Fruit fly (Drosophila melanogaster) whole organism, embryonic: ENCODE measurements around the gene CG8673.
A peak's percentile ranks its signal among the peaks of the same experiment; 100 is the strongest.

Experiments
- Antp ChIP-seq: fragments of 200-800 bp; sonication (Bioruptor generic); optimal IDR thresholded peaks from 3 replicates; lab custom pipeline; 2016; ENCODE audit warnings: missing biosample characterization, missing genetic modification characterization
- CG11247 ChIP-seq: fragments of 200-800 bp; sonication (Bioruptor generic); IDR thresholded peaks from 2 replicates; pipeline ENCODE4 v1.3.6; 2022; ENCODE audit warnings: missing biosample characterization, missing genetic modification characterization
- CG12391 ChIP-seq: fragments of 200-800 bp; sonication (Bioruptor generic); optimal IDR thresholded peaks from 3 replicates; lab custom pipeline; 2018; ENCODE audit warnings: missing biosample characterization, mild to moderate bottlenecking, missing genetic modification characterization, moderate library complexity
- CG14050 ChIP-seq: fragments of 200-800 bp; sonication (Bioruptor generic); IDR thresholded peaks from 3 replicates; pipeline ENCODE4 v1.3.6; 2022; ENCODE audit warnings: missing biosample characterization, missing genetic modification characterization
- CG1602 ChIP-seq: fragments of 200-800 bp; sonication (Bioruptor generic); optimal IDR thresholded peaks from 3 replicates; lab custom pipeline; 2016; ENCODE audit warnings: missing biosample characterization, missing genetic modification characterization
- CG17568 ChIP-seq: fragments of 200-800 bp; sonication (Bioruptor generic); optimal IDR thresholded peaks from 2 replicates; lab custom pipeline; 2018; ENCODE audit warnings: missing biosample characterization, mild to moderate bottlenecking, missing genetic modification characterization, moderate library complexity
- CG1832 ChIP-seq: fragments of 200-800 bp; sonication (Bioruptor generic); optimal IDR thresholded peaks from 2 replicates; lab custom pipeline; 2017; ENCODE audit warnings: missing biosample characterization, mild to moderate bottlenecking, missing genetic modification characterization, inconsistent platforms
- CG2202 ChIP-seq: fragments of 200-800 bp; sonication (Bioruptor generic); optimal IDR thresholded peaks from 2 replicates; lab custom pipeline; 2018; ENCODE audit warnings: missing biosample characterization, mild to moderate bottlenecking, missing genetic modification characterization
- CG30431 ChIP-seq: fragments of 200-800 bp; sonication (Bioruptor generic); optimal IDR thresholded peaks from 2 replicates; lab custom pipeline; 2017; ENCODE audit warnings: missing biosample characterization, missing genetic modification characterization
- CG31365 ChIP-seq: fragments of 200-800 bp; sonication (Bioruptor generic); optimal IDR thresholded peaks from 2 replicates; lab custom pipeline; 2018; ENCODE audit warnings: missing biosample characterization, mild to moderate bottlenecking, missing genetic modification characterization
- CG3281 ChIP-seq: fragments of 200-800 bp; sonication (Bioruptor generic); optimal IDR thresholded peaks from 3 replicates; lab custom pipeline; 2017; ENCODE audit warnings: missing biosample characterization, mild to moderate bottlenecking, missing genetic modification characterization
- CG4282 ChIP-seq: fragments of 200-800 bp; sonication (Bioruptor generic); optimal IDR thresholded peaks from 2 replicates; lab custom pipeline; 2016; ENCODE audit warnings: missing biosample characterization, missing genetic modification characterization
- CG4404 ChIP-seq: fragments of 200-800 bp; sonication (Bioruptor generic); IDR thresholded peaks from 2 replicates; pipeline ENCODE4 v1.3.6; 2022; ENCODE audit warnings: missing biosample characterization, missing genetic modification characterization
- CG6765 ChIP-seq: fragments of 200-800 bp; sonication (Bioruptor generic); optimal IDR thresholded peaks from 3 replicates; lab custom pipeline; 2017; ENCODE audit warnings: missing biosample characterization, mild to moderate bottlenecking, missing genetic modification characterization
- CG6854 ChIP-seq: fragments of 200-800 bp; sonication (Bioruptor generic); optimal IDR thresholded peaks from 3 replicates; lab custom pipeline; 2017; ENCODE audit warnings: missing biosample characterization, mild to moderate bottlenecking, missing genetic modification characterization
- CG8290 ChIP-seq, 3 experiments: fragments of 200-800 bp; sonication (Bioruptor generic); optimal IDR thresholded peaks; 2 replicates each; lab custom pipeline; 2016 to 2019; ENCODE audit warnings: missing biosample characterization in 3 of 3, missing genetic modification characterization in 3 of 3, mild to moderate bottlenecking in 2 of 3, moderate library complexity in 1 of 3
- CG9215 ChIP-seq: fragments of 200-800 bp; sonication (Bioruptor generic); IDR thresholded peaks from 2 replicates; pipeline ENCODE4 v1.3.6; 2022; ENCODE audit warnings: missing biosample characterization, missing genetic modification characterization
- CG9797 ChIP-seq: fragments of 200-800 bp; sonication (Bioruptor generic); optimal IDR thresholded peaks from 3 replicates; lab custom pipeline; 2018; ENCODE audit warnings: missing biosample characterization, mild to moderate bottlenecking, missing genetic modification characterization
- Camta ChIP-seq: fragments of 200-800 bp; sonication (Bioruptor generic); optimal IDR thresholded peaks from 2 replicates; lab custom pipeline; 2016; ENCODE audit warnings: missing biosample characterization, missing genetic modification characterization
- CkIIα-i1 ChIP-seq: fragments of 200-800 bp; sonication (Bioruptor generic); IDR thresholded peaks from 2 replicates; pipeline ENCODE4 v1.3.6; 2022; ENCODE audit warnings: missing biosample characterization, missing genetic modification characterization
- D19A ChIP-seq: fragments of 200-800 bp; optimal IDR thresholded peaks from 3 replicates; lab custom pipeline; 2019; ENCODE audit warnings: missing biosample characterization, mild to moderate bottlenecking, missing genetic modification characterization, moderate library complexity
- D19B ChIP-seq: fragments of 200-800 bp; sonication (Bioruptor generic); optimal IDR thresholded peaks from 2 replicates; lab custom pipeline; 2017; ENCODE audit warnings: missing biosample characterization, mild to moderate bottlenecking, missing genetic modification characterization
- Doc2 ChIP-seq: fragments of 200-800 bp; sonication (Bioruptor generic); IDR thresholded peaks from 2 replicates; pipeline ENCODE4 v1.3.6; 2022; ENCODE audit warnings: missing biosample characterization, missing genetic modification characterization
- Doc3 ChIP-seq: fragments of 200-800 bp; sonication (Bioruptor generic); IDR thresholded peaks from 3 replicates; pipeline ENCODE4 v1.3.6; 2022; ENCODE audit warnings: missing biosample characterization, missing genetic modification characterization; ENCODE audit not compliant: partially characterized antibody
- ERR ChIP-seq: fragments of 200-800 bp; sonication (Bioruptor generic); optimal IDR thresholded peaks from 2 replicates; lab custom pipeline; 2016; ENCODE audit warnings: missing biosample characterization, missing genetic modification characterization
- MESR4 ChIP-seq: fragments of 200-800 bp; sonication (Bioruptor generic); optimal IDR thresholded peaks from 2 replicates; lab custom pipeline; 2018; ENCODE audit warnings: missing biosample characterization, mild to moderate bottlenecking, missing genetic modification characterization, moderate library complexity
- Mes4 ChIP-seq: fragments of 200-800 bp; sonication (Bioruptor generic); optimal IDR thresholded peaks from 2 replicates; lab custom pipeline; 2016; ENCODE audit warnings: missing biosample characterization, missing genetic modification characterization
- Optix ChIP-seq: fragments of 200-800 bp; sonication (Bioruptor generic); IDR thresholded peaks from 3 replicates; pipeline ENCODE4 v1.3.6; 2022; ENCODE audit warnings: missing biosample characterization, missing genetic modification characterization
- Sry-δ ChIP-seq: fragments of 200-800 bp; sonication (Bioruptor generic); optimal IDR thresholded peaks from 2 replicates; lab custom pipeline; 2016; ENCODE audit warnings: missing biosample characterization, missing genetic modification characterization
- Ssrp ChIP-seq: fragments of 200-800 bp; sonication (Bioruptor generic); optimal IDR thresholded peaks from 2 replicates; lab custom pipeline; 2018; ENCODE audit warnings: missing biosample characterization, mild to moderate bottlenecking, missing genetic modification characterization, moderate library complexity
- Stat92E ChIP-seq, 3 experiments: fragments of >200 bp in 2 of 3; fragments of 200-800 bp in 1 of 3; sonication (Bioruptor generic) in 1 of 3; optimal IDR thresholded peaks; 2 replicates each; lab custom pipeline; 2017 to 2019; ENCODE audit warnings: missing biosample characterization in 3 of 3, missing genetic modification characterization in 3 of 3, mild to moderate bottlenecking in 1 of 3, moderate library complexity in 1 of 3
- Xrp1 ChIP-seq: fragments of 200-800 bp; sonication (Bioruptor generic); IDR thresholded peaks from 2 replicates; pipeline ENCODE4 v1.3.6; 2022; ENCODE audit warnings: missing biosample characterization, missing genetic modification characterization
- bbx ChIP-seq: fragments of 200-800 bp; sonication (Bioruptor generic); IDR thresholded peaks from 2 replicates; pipeline ENCODE4 v1.3.6; 2022; ENCODE audit warnings: missing biosample characterization, missing genetic modification characterization; ENCODE audit not compliant: partially characterized antibody
- bsh ChIP-seq, 2 experiments: fragments of 200-800 bp; sonication (Bioruptor generic); optimal IDR thresholded peaks; 2 replicates each; lab custom pipeline; 2017 to 2018; ENCODE audit warnings: mild to moderate bottlenecking in 2 of 2, missing biosample characterization in 2 of 2, missing genetic modification characterization in 2 of 2, moderate library complexity in 1 of 2
- btn ChIP-seq: fragments of 200-800 bp; sonication (Bioruptor generic); optimal IDR thresholded peaks from 2 replicates; lab custom pipeline; 2016; ENCODE audit warnings: missing biosample characterization, missing genetic modification characterization
- en ChIP-seq: fragments of 200-800 bp; sonication (Bioruptor generic); optimal IDR thresholded peaks from 2 replicates; lab custom pipeline; 2016; ENCODE audit warnings: missing biosample characterization, missing genetic modification characterization
- kah ChIP-seq: fragments of 200-800 bp; sonication (Bioruptor generic); optimal IDR thresholded peaks from 2 replicates; lab custom pipeline; 2018; ENCODE audit warnings: missing biosample characterization, mild to moderate bottlenecking, missing genetic modification characterization
- lov ChIP-seq, 2 experiments: fragments of 200-800 bp in 1 of 2; fragments of >200 bp in 1 of 2; sonication (Bioruptor generic) in 1 of 2; IDR thresholded peaks in 1 of 2; optimal IDR thresholded peaks in 1 of 2; 2 replicates in 1 of 2; 3 replicates in 1 of 2; pipeline versions ENCODE4 v1.3.6 to Lab custom; 2017 to 2022; ENCODE audit warnings: missing biosample characterization in 1 of 2, missing genetic modification characterization in 1 of 2
- mirr ChIP-seq: fragments of 200-800 bp; sonication (Bioruptor generic); optimal IDR thresholded peaks from 3 replicates; lab custom pipeline; 2018; ENCODE audit warnings: missing biosample characterization, mild to moderate bottlenecking, missing genetic modification characterization
- org-1 ChIP-seq: fragments of 200-800 bp; sonication (Bioruptor generic); optimal IDR thresholded peaks from 2 replicates; lab custom pipeline; 2017; ENCODE audit warnings: missing biosample characterization, missing genetic modification characterization
- psq ChIP-seq: fragments of 200-800 bp; sonication (Bioruptor generic); optimal IDR thresholded peaks from 2 replicates; lab custom pipeline; 2017; ENCODE audit warnings: missing biosample characterization, missing genetic modification characterization
- run ChIP-seq: fragments of 200-800 bp; sonication (Bioruptor generic); optimal IDR thresholded peaks from 3 replicates; lab custom pipeline; 2018; ENCODE audit warnings: missing biosample characterization, mild to moderate bottlenecking, missing genetic modification characterization
- slp2 ChIP-seq: fragments of 200-800 bp; sonication (Bioruptor generic); optimal IDR thresholded peaks from 2 replicates; lab custom pipeline; 2016; ENCODE audit warnings: missing biosample characterization, missing genetic modification characterization
- so ChIP-seq: fragments of 200-800 bp; sonication (Bioruptor generic); IDR thresholded peaks from 3 replicates; pipeline ENCODE4 v1.3.6; 2022; ENCODE audit warnings: missing biosample characterization, missing genetic modification characterization
- tgo ChIP-seq: fragments of 200-800 bp; sonication (Bioruptor generic); IDR thresholded peaks from 3 replicates; pipeline ENCODE4 v1.3.6; 2022; ENCODE audit warnings: missing biosample characterization, missing genetic modification characterization
- trem ChIP-seq: fragments of 200-800 bp; optimal IDR thresholded peaks from 3 replicates; lab custom pipeline; 2019; ENCODE audit warnings: missing biosample characterization, mild to moderate bottlenecking, missing genetic modification characterization, moderate library complexity
- usp ChIP-seq: fragments of >200 bp; optimal IDR thresholded peaks from 2 replicates; lab custom pipeline; 2017; ENCODE audit warnings: missing biosample characterization, missing genetic modification characterization
- vfl ChIP-seq: fragments of 200-800 bp; sonication (Bioruptor generic); optimal IDR thresholded peaks from 2 replicates; lab custom pipeline; 2016; ENCODE audit warnings: missing biosample characterization, missing genetic modification characterization
- zfh1 ChIP-seq: fragments of 200-800 bp; sonication (Bioruptor generic); IDR thresholded peaks from 3 replicates; pipeline ENCODE4 v1.3.6; 2022; ENCODE audit warnings: missing biosample characterization, missing genetic modification characterization

The CG8673 gene

DNA sequence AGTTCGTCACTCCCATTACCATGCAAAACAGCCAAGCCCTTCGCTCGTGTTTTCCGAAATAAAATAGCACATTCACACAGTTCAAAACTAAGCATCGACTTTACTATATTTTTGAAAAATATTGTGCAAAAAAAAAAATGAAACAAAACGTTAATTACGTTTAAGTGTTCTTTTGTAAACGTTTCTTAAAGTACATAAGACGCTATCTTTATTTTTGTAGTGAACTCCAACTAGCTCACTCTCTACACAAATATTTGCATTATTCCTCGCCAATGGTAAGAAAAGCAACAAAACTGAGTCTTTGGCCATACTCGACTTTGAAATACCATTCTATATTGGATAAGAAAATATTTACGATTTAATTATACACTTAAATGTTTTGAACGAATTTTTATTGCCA lies 6.6 kb downstream of the CG8673 start:
- TF ChIP-seq CG4282 (GFP tag; lab: Kevin White, UChicago) (no peak), CG3281 (no peak), Doc2 (GFP tag; lab: Robert Waterston, UW) (no peak), CG1602 (GFP tag; lab: Kevin White, UChicago) (no peak), ERR (GFP tag; lab: Kevin White, UChicago) (no peak), zfh1 (GFP tag; lab: Robert Waterston, UW) (no peak), org-1 (GFP tag; lab: Kevin White, UChicago) (no peak), mirr (GFP tag; lab: Kevin White, UChicago) (no peak), CG8290 (GFP tag; optimal IDR thresholded peaks at IDR 0.05; lab: Kevin White, UChicago) (no peak), CG8290 (tag; optimal IDR thresholded peaks at IDR 0.05; lab: Kevin White, UChicago) (no peak), Xrp1 (GFP tag; lab: Robert Waterston, UW) (no peak), Camta (GFP tag; lab: Kevin White, UChicago) (no peak), btn (GFP tag; lab: Kevin White, UChicago) (no peak), lov (optimal IDR thresholded peaks at IDR 0.05; lab: Kevin White, UChicago) (no peak), lov (GFP tag; IDR thresholded peaks at IDR 0.05; lab: Robert Waterston, UW) (no peak), D19A (tag; lab: Kevin White, UChicago) (no peak), en (GFP tag; lab: Kevin White, UChicago) (no peak), CG6854 (no peak), tgo (GFP tag; lab: Robert Waterston, UW) (no peak), MESR4 (GFP tag; lab: Kevin White, UChicago) (no peak)

DNA sequence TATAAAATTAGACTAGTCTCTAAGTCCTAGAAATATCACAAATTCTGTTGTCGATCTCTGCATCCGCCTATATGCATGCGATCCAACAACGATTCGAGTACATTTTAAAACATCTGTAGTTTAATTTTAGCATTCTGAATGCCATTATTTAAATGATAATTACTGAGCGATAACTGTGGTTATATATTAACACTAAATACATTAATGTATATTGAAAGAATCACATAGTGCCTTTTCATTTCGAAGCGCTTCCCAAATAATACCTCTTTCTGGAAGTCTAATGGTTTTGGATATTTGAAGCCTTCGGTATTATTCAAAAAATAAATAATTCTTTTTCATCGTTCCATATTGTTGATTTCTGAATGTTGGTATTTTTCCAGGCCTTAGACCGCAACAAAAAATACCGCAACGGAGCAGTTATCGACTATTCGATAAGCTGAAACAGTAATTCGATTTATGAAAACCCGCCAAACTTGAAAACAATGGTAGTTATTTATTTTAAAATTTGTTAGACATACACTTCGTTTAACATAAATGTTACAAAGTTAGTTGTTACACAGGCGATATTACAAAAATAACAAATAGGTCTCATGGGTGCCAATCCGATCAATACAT lies 9.8 kb downstream of the CG8673 start:
- TF ChIP-seq zfh1 (GFP tag; lab: Robert Waterston, UW) (no peak), CG9215 (GFP tag; lab: Robert Waterston, UW) (no peak), psq (no peak), CG14050 (GFP tag; lab: Robert Waterston, UW) (no peak), bbx (GFP tag; lab: Robert Waterston, UW) (no peak), CG17568 (no peak), Ssrp (tag; lab: Kevin White, UChicago) (no peak), so (GFP tag; lab: Robert Waterston, UW) (no peak), CkIIα-i1 (GFP tag; lab: Robert Waterston, UW) (no peak), Optix (no peak), CG2202 (tag; lab: Kevin White, UChicago) (no peak), CG12391 (no peak), Antp (GFP tag; lab: Kevin White, UChicago) (no peak), trem (tag; lab: Kevin White, UChicago) (peak; percentile 53), slp2 (GFP tag; lab: Kevin White, UChicago) (no peak), Stat92E (GFP tag; optimal IDR thresholded peaks at IDR 0.05; lab: Kevin White, UChicago) (peak in 1 of 3 experiments; percentile 41), CG11247 (GFP tag; lab: Robert Waterston, UW) (no peak), run (tag; lab: Kevin White, UChicago) (no peak), D19B (GFP tag; lab: Kevin White, UChicago) (no peak), CG1832 (no peak), CG31365 (tag; lab: Kevin White, UChicago) (no peak), vfl (no peak), CG4282 (GFP tag; lab: Kevin White, UChicago) (no peak), Mes4 (GFP tag; lab: Kevin White, UChicago) (no peak), CG4404 (no peak), CG6765 (GFP tag; lab: Kevin White, UChicago) (no peak), CG30431 (GFP tag; lab: Kevin White, UChicago) (no peak), Sry-δ (GFP tag; lab: Kevin White, UChicago) (peak; percentile 24), bsh (GFP tag; optimal IDR thresholded peaks at IDR 0.05; lab: Kevin White, UChicago) (no peak), Camta (GFP tag; lab: Kevin White, UChicago) (no peak), CG9797 (GFP tag; lab: Kevin White, UChicago) (peak; percentile 20), usp (GFP tag; lab: Kevin White, UChicago) (no peak), Doc3 (no peak), kah (GFP tag; lab: Kevin White, UChicago) (no peak)
